Fruit fly (Drosophila melanogaster) whole organism, adult: Measurements from ENCODE around the gene Sfmbt.

Source experiments
- CG11617 ChIP-seq: fragments of 200-800 bp; sonication (Bioruptor generic); optimal IDR thresholded peaks from 2 replicates; lab custom pipeline; 2017; ENCODE audit warnings: mild to moderate bottlenecking, missing biosample characterization, missing genetic modification reagents, missing genetic modification characterization
- CG12768 ChIP-seq: fragments of 200-800 bp; sonication (Bioruptor generic); optimal IDR thresholded peaks from 2 replicates; lab custom pipeline; 2017; ENCODE audit warnings: missing biosample characterization, missing genetic modification characterization, mild to moderate bottlenecking, moderate library complexity, missing genetic modification reagents
- CG14711 ChIP-seq: fragments of 200-800 bp; sonication (Bioruptor generic); optimal IDR thresholded peaks from 2 replicates; lab custom pipeline; 2018; ENCODE audit warnings: missing biosample characterization, mild to moderate bottlenecking, missing genetic modification characterization, moderate library complexity
- CG1620 ChIP-seq: fragments of 200-800 bp; sonication (Bioruptor generic); optimal IDR thresholded peaks from 2 replicates; lab custom pipeline; 2016; ENCODE audit warnings: missing biosample characterization, missing genetic modification characterization
- CG33017 ChIP-seq: fragments of 200-800 bp; sonication (Bioruptor generic); optimal IDR thresholded peaks from 2 replicates; lab custom pipeline; 2018; ENCODE audit warnings: missing biosample characterization, mild to moderate bottlenecking, missing genetic modification characterization, moderate library complexity
- CG5204 ChIP-seq: fragments of 200-800 bp; sonication (Bioruptor generic); optimal IDR thresholded peaks from 2 replicates; lab custom pipeline; 2016; ENCODE audit warnings: missing biosample characterization, missing genetic modification characterization
- CG7045 ChIP-seq: fragments of 200-800 bp; sonication (Bioruptor generic); optimal IDR thresholded peaks from 2 replicates; lab custom pipeline; 2017; ENCODE audit warnings: missing biosample characterization, mild to moderate bottlenecking, missing genetic modification characterization
- CG7101 ChIP-seq: fragments of 200-800 bp; sonication (Bioruptor generic); optimal IDR thresholded peaks from 2 replicates; lab custom pipeline; 2018; ENCODE audit warnings: missing biosample characterization, mild to moderate bottlenecking, missing genetic modification characterization, moderate library complexity
- Clk ChIP-seq: fragments of 200-800 bp; sonication (Bioruptor generic); optimal IDR thresholded peaks from 2 replicates; lab custom pipeline; 2017; ENCODE audit warnings: missing biosample characterization, missing genetic modification characterization
- Crg-1 ChIP-seq: fragments of 200-800 bp; sonication (Bioruptor generic); optimal IDR thresholded peaks from 2 replicates; lab custom pipeline; 2016; ENCODE audit warnings: missing biosample characterization, missing genetic modification characterization
- Hr96 ChIP-seq: fragments of 200-800 bp; sonication (Bioruptor generic); optimal IDR thresholded peaks from 2 replicates; lab custom pipeline; 2016; ENCODE audit warnings: missing biosample characterization, missing genetic modification characterization
- Mnt ChIP-seq: fragments of 200-800 bp; sonication (Bioruptor generic); optimal IDR thresholded peaks from 2 replicates; lab custom pipeline; 2016; ENCODE audit warnings: missing biosample characterization, mild to moderate bottlenecking, missing genetic modification characterization
- bab1 ChIP-seq: fragments of 200-800 bp; sonication (Bioruptor generic); optimal IDR thresholded peaks from 3 replicates; lab custom pipeline; 2019; ENCODE audit warnings: missing biosample characterization, mild to moderate bottlenecking, missing genetic modification characterization, moderate library complexity
- cic ChIP-seq: fragments of 200-800 bp; sonication (Bioruptor generic); optimal IDR thresholded peaks from 2 replicates; lab custom pipeline; 2017; ENCODE audit warnings: missing biosample characterization, mild to moderate bottlenecking, missing genetic modification characterization, moderate library complexity
- cnc ChIP-seq, 2 experiments: fragments of >200 bp; optimal IDR thresholded peaks; 2 replicates each; lab custom pipeline; 2017
- kay ChIP-seq: fragments of 200-800 bp; sonication (Bioruptor generic); peaks from one replicate; lab custom pipeline; 2016; ENCODE audit warnings: missing biosample characterization, missing genetic modification characterization, borderline replicate concordance
- ovo ChIP-seq: fragments of 200-800 bp; sonication (Bioruptor generic); optimal IDR thresholded peaks from 2 replicates; lab custom pipeline; 2016; ENCODE audit warnings: missing biosample characterization, missing genetic modification characterization
- pad ChIP-seq: fragments of 200-800 bp; sonication (Bioruptor generic); optimal IDR thresholded peaks from 3 replicates; lab custom pipeline; 2017; ENCODE audit warnings: missing biosample characterization, missing genetic modification characterization, mild to moderate bottlenecking, moderate library complexity, missing genetic modification reagents
- tj ChIP-seq: fragments of 200-800 bp; sonication (Bioruptor generic); optimal IDR thresholded peaks from 3 replicates; lab custom pipeline; 2017; ENCODE audit warnings: missing biosample characterization, mild to moderate bottlenecking, missing genetic modification characterization, moderate library complexity
- toe ChIP-seq: fragments of 200-800 bp; sonication (Bioruptor generic); optimal IDR thresholded peaks from 2 replicates; lab custom pipeline; 2016; ENCODE audit warnings: missing biosample characterization, missing genetic modification characterization

Gene Sfmbt

dm6 chr2L:13176701-13177249 lies at the start of gene Sfmbt, which contains the start of gene CG5439:
Sfmbt (minus strand) TSS chr2L:13176785.
CG5439 (plus strand) TSS chr2L:13177150.
- TF ChIP-seq Clk (GFP tag; lab: Kevin White, UChicago) = peak; percentile 88
- peak; percentile 93 for TF ChIP-seq tj (GFP tag; lab: Kevin White, UChicago)
- peak; percentile 82 for TF ChIP-seq CG7045 (GFP tag; lab: Kevin White, UChicago)
- TF ChIP-seq bab1 (GFP tag; lab: Kevin White, UChicago) = peak; percentile 85
- TF ChIP-seq Crg-1 (GFP tag; lab: Kevin White, UChicago) = peak; percentile 83
- TF ChIP-seq CG1620 (GFP tag; lab: Kevin White, UChicago) = peak; percentile 91
- TF ChIP-seq pad (GFP tag; lab: Kevin White, UChicago) = peak; percentile 80
- peak; percentile 88 for TF ChIP-seq CG11617 (GFP tag; lab: Kevin White, UChicago)
- TF ChIP-seq cic = peak; percentile 57
- TF ChIP-seq ovo = peak; percentile 74
- TF ChIP-seq cnc (optimal IDR thresholded peaks at IDR 0.05; lab: Kevin White, UChicago) = peak in 1 of 2 experiments; percentile 80
- peak; percentile 74 for TF ChIP-seq CG14711 (tag; lab: Kevin White, UChicago)
- peak; percentile 82 for TF ChIP-seq CG33017
- peak; percentile 83 for TF ChIP-seq CG7101 (tag; lab: Kevin White, UChicago)
- no peak for TF ChIP-seq kay (GFP tag; lab: Kevin White, UChicago)
- TF ChIP-seq toe = peak; percentile 95
- TF ChIP-seq CG12768 = peak; percentile 85
- peak; percentile 88 for TF ChIP-seq Hr96 (GFP tag; lab: Kevin White, UChicago)
- TF ChIP-seq Mnt = peak; percentile 81
- no peak for TF ChIP-seq CG5204

DNA sequence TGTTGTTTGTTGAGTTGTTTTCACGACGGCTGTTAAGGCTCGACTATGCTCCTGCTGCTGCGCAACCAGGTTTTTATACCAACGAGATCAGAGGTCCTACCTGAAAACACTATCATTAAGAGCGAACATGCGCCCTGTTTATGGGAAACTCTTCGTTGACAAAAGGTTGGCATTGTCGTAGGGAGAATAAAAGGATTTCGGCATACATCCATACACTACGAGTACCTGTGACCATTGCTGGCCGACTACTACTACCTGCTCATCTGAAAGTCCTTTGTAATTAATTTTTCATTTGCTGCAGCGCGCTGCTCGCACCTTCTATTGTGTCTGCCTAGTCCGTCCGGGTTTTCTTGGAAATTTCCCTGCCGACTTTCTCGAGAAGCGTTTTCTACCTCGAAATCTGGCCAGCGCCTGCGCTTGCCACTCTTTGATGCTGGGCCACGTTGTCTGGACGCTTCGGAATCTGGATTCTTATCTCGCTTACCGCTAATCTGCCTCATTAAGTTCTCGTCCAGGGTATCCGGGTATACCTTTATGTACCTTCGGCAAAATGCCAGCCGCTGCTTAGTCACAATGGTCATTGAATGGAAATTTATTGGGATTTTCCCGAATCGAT lies 48.7 kb upstream of the Sfmbt start, which contains the start of gene CG15480:
Gene CG15480 (minus strand): TSS at position 51 of the 616 bp plus-strand sequence.
- no peak for TF ChIP-seq CG12768
- no peak for TF ChIP-seq Crg-1 (GFP tag; lab: Kevin White, UChicago)
- no peak for TF ChIP-seq CG33017
- no peak for TF ChIP-seq pad (GFP tag; lab: Kevin White, UChicago)
- TF ChIP-seq bab1 (GFP tag; lab: Kevin White, UChicago) = no peak
- TF ChIP-seq cic = no peak
- no peak for TF ChIP-seq Clk (GFP tag; lab: Kevin White, UChicago)
- no peak for TF ChIP-seq kay (GFP tag; lab: Kevin White, UChicago)
- TF ChIP-seq Mnt = no peak

dm6 chr2L:13222225-13222648 lies 45.7 kb upstream of the Sfmbt start, which contains the start of the genes Ski6 and CG16812:
Ski6 (minus strand) TSS chr2L:13222429.
CG16812 (plus strand) TSS chr2L:13222587.
- peak; percentile 29 for TF ChIP-seq tj (GFP tag; lab: Kevin White, UChicago)
- TF ChIP-seq pad (GFP tag; lab: Kevin White, UChicago) = peak; percentile 63
- peak; percentile 85 for TF ChIP-seq CG7101 (tag; lab: Kevin White, UChicago)
- no peak for TF ChIP-seq cnc (optimal IDR thresholded peaks at IDR 0.05; lab: Kevin White, UChicago)
- TF ChIP-seq cic = no peak
- peak; percentile 30 for TF ChIP-seq ovo
- TF ChIP-seq toe = no peak
- peak; percentile 81 for TF ChIP-seq CG33017
- peak; percentile 93 for TF ChIP-seq kay (GFP tag; lab: Kevin White, UChicago)
- TF ChIP-seq CG11617 (GFP tag; lab: Kevin White, UChicago) = peak; percentile 52
- peak; percentile 59 for TF ChIP-seq CG7045 (GFP tag; lab: Kevin White, UChicago)
- peak; percentile 77 for TF ChIP-seq CG1620 (GFP tag; lab: Kevin White, UChicago)
- peak; percentile 19 for TF ChIP-seq Clk (GFP tag; lab: Kevin White, UChicago)
- TF ChIP-seq Hr96 (GFP tag; lab: Kevin White, UChicago) = peak; percentile 44
- peak; percentile 95 for TF ChIP-seq CG14711 (tag; lab: Kevin White, UChicago)
- TF ChIP-seq Crg-1 (GFP tag; lab: Kevin White, UChicago) = peak; percentile 59
- peak; percentile 90 for TF ChIP-seq Mnt
- no peak for TF ChIP-seq CG5204
- peak; percentile 40 for TF ChIP-seq CG12768
- peak; percentile 74 for TF ChIP-seq bab1 (GFP tag; lab: Kevin White, UChicago)

DNA sequence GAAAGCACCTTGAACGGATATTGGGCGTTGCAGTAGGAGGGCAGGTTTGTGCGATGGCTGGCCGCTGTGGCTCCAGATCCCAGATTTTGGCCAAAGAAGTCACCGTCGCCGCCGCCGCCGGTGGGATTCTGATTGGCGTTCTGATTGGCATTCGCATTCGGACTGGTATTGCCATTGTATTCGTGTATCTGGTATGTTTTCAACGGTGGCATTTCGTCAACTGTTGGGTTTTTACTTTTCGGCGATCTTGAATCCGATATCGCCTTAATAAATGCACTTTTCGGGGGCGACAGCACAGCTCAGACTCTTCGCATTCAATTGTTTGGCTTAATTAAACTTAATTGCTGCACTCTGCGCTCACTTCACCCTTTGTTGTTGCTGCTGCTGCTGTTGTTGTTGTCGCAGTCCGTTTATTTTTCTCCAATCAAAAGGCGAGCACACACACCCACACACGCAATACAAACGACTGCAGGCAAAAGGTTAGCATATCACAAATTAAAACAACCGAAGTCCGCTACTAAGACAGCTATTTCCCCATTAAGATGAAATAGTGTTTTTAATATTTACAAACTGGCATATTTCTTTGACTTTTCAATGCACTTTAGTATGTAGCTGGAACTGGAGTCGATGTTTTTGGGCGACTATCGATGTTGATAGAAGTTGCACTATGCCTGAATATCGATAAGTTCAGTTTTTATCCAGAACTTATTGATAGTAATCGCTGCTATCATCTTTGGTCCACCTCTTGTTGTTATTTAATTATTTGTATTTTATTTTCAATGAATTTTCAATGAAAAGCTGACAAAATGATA lies 42.9 kb upstream of the Sfmbt start, which contains the start of the genes CG9426 and mRF1:
Gene CG9426 (minus strand): TSS at position 643 of the 812 bp plus-strand sequence.
Gene mRF1 (plus strand): TSS at position 699 of the 812 bp plus-strand sequence.
- TF ChIP-seq Hr96 (GFP tag; lab: Kevin White, UChicago) (no peak), CG33017 (peak; percentile 28), CG1620 (GFP tag; lab: Kevin White, UChicago) (peak; percentile 13), CG7045 (GFP tag; lab: Kevin White, UChicago) (no peak), CG7101 (tag; lab: Kevin White, UChicago) (peak; percentile 30), Crg-1 (GFP tag; lab: Kevin White, UChicago) (no peak), CG12768 (peak; percentile 18), cnc (optimal IDR thresholded peaks at IDR 0.05; lab: Kevin White, UChicago) (no peak), CG11617 (GFP tag; lab: Kevin White, UChicago) (peak; percentile 1), tj (GFP tag; lab: Kevin White, UChicago) (no peak), Mnt (peak; percentile 54), Clk (GFP tag; lab: Kevin White, UChicago) (no peak), toe (no peak), CG5204 (no peak), CG14711 (tag; lab: Kevin White, UChicago) (peak; percentile 56), kay (GFP tag; lab: Kevin White, UChicago) (no peak), cic (no peak), pad (GFP tag; lab: Kevin White, UChicago) (peak; percentile 24), ovo (no peak), bab1 (GFP tag; lab: Kevin White, UChicago) (peak; percentile 48)
